Fruit fly (Drosophila melanogaster) whole organism, embryonic: ENCODE measurements around the gene CG3104.

Experiments used
- Adf1 ChIP-seq: fragments of 200-800 bp; sonication (Bioruptor generic); IDR thresholded peaks from 2 replicates; pipeline ENCODE4 v1.3.6; 2022; ENCODE audit warnings: missing biosample characterization, missing genetic modification characterization
- Atf3 ChIP-seq: fragments of 200-800 bp; sonication (Bioruptor generic); optimal IDR thresholded peaks from 3 replicates; lab custom pipeline; 2016; ENCODE audit warnings: missing biosample characterization, missing genetic modification characterization
- BtbVII ChIP-seq: fragments of 200-800 bp; sonication (Bioruptor generic); optimal IDR thresholded peaks from 3 replicates; lab custom pipeline; 2017; ENCODE audit warnings: missing biosample characterization, mild to moderate bottlenecking, missing genetic modification characterization
- CG10462 ChIP-seq: fragments of 200-800 bp; sonication (Bioruptor generic); optimal IDR thresholded peaks from 2 replicates; lab custom pipeline; 2016; ENCODE audit warnings: missing biosample characterization, missing genetic modification characterization
- CG12769 ChIP-seq: fragments of 200-800 bp; sonication (Bioruptor generic); optimal IDR thresholded peaks from 2 replicates; lab custom pipeline; 2019; ENCODE audit warnings: missing biosample characterization, mild to moderate bottlenecking, missing genetic modification characterization, moderate library complexity
- CG15479 ChIP-seq: fragments of 200-800 bp; sonication (Bioruptor generic); optimal IDR thresholded peaks from 3 replicates; lab custom pipeline; 2019; ENCODE audit warnings: missing biosample characterization, mild to moderate bottlenecking, missing genetic modification characterization, moderate library complexity
- CG16815 ChIP-seq: fragments of 200-800 bp; sonication (Bioruptor generic); optimal IDR thresholded peaks from 3 replicates; lab custom pipeline; 2017; ENCODE audit warnings: missing biosample characterization, mild to moderate bottlenecking, missing genetic modification characterization
- CG1792 ChIP-seq: fragments of 200-800 bp; sonication (Bioruptor generic); optimal IDR thresholded peaks from 2 replicates; lab custom pipeline; 2016; ENCODE audit warnings: missing biosample characterization, missing genetic modification characterization
- CG18619 ChIP-seq: fragments of 200-800 bp; sonication (Bioruptor generic); optimal IDR thresholded peaks from 3 replicates; lab custom pipeline; 2017; ENCODE audit warnings: missing biosample characterization, mild to moderate bottlenecking, missing genetic modification characterization
- CG3281 ChIP-seq: fragments of 200-800 bp; sonication (Bioruptor generic); optimal IDR thresholded peaks from 3 replicates; lab custom pipeline; 2017; ENCODE audit warnings: missing biosample characterization, mild to moderate bottlenecking, missing genetic modification characterization
- CG3838 ChIP-seq: fragments of 200-800 bp; sonication (Bioruptor generic); optimal IDR thresholded peaks from 3 replicates; lab custom pipeline; 2016; ENCODE audit warnings: missing biosample characterization, missing genetic modification characterization
- CG5245 ChIP-seq: fragments of 200-800 bp; sonication (Bioruptor generic); optimal IDR thresholded peaks from 3 replicates; lab custom pipeline; 2016; ENCODE audit warnings: missing biosample characterization, missing genetic modification characterization
- CG6683 ChIP-seq: fragments of 200-800 bp; sonication (Bioruptor generic); optimal IDR thresholded peaks from 2 replicates; lab custom pipeline; 2017; ENCODE audit warnings: missing biosample characterization, mild to moderate bottlenecking, missing genetic modification characterization, missing genetic modification reagents
- CG7839 ChIP-seq: fragments of 200-800 bp; sonication (Bioruptor generic); optimal IDR thresholded peaks from 3 replicates; lab custom pipeline; 2018; ENCODE audit warnings: missing biosample characterization, mild to moderate bottlenecking, missing genetic modification characterization, moderate library complexity
- CG8944 ChIP-seq: fragments of 200-800 bp; sonication (Bioruptor generic); optimal IDR thresholded peaks from 3 replicates; lab custom pipeline; 2016; ENCODE audit warnings: missing biosample characterization, missing genetic modification characterization
- D19A ChIP-seq: fragments of 200-800 bp; optimal IDR thresholded peaks from 3 replicates; lab custom pipeline; 2019; ENCODE audit warnings: missing biosample characterization, mild to moderate bottlenecking, missing genetic modification characterization, moderate library complexity
- Doc2 ChIP-seq: fragments of 200-800 bp; sonication (Bioruptor generic); IDR thresholded peaks from 2 replicates; pipeline ENCODE4 v1.3.6; 2022; ENCODE audit warnings: missing biosample characterization, missing genetic modification characterization
- H2.0 ChIP-seq: fragments of 200-800 bp; sonication (Bioruptor generic); IDR thresholded peaks from 2 replicates; pipeline ENCODE4 v1.3.6; 2022; ENCODE audit warnings: missing biosample characterization, missing genetic modification characterization
- Hr3 ChIP-seq: fragments of 200-800 bp; sonication (Bioruptor generic); optimal IDR thresholded peaks from 3 replicates; lab custom pipeline; 2016; ENCODE audit warnings: missing biosample characterization, missing genetic modification characterization
- Med ChIP-seq: fragments of 200-800 bp; sonication (Bioruptor generic); peaks from one replicate; lab custom pipeline; 2016; ENCODE audit warnings: missing biosample characterization, missing genetic modification characterization, mild to moderate bottlenecking, inconsistent platforms, moderate library complexity
- Mrtf ChIP-seq: fragments of 200-800 bp; sonication (Bioruptor generic); IDR thresholded peaks from 3 replicates; pipeline ENCODE4 v1.3.6; 2022; ENCODE audit warnings: missing biosample characterization, missing genetic modification characterization
- Neu2 ChIP-seq: fragments of 200-800 bp; sonication (Bioruptor generic); optimal IDR thresholded peaks from 3 replicates; lab custom pipeline; 2016; ENCODE audit warnings: missing biosample characterization, missing genetic modification characterization, borderline replicate concordance
- Opbp ChIP-seq: fragments of 200-800 bp; sonication (Bioruptor generic); IDR thresholded peaks from 3 replicates; pipeline ENCODE4 v1.3.6; 2022; ENCODE audit warnings: missing biosample characterization, missing genetic modification characterization; ENCODE audit not compliant: partially characterized antibody
- Poxn ChIP-seq: fragments of 200-800 bp; sonication (Bioruptor generic); IDR thresholded peaks from 2 replicates; pipeline ENCODE4 v1.3.6; 2022; ENCODE audit warnings: missing biosample characterization, missing genetic modification characterization
- Side ChIP-seq: fragments of 200-800 bp; sonication (Bioruptor generic); optimal IDR thresholded peaks from 2 replicates; lab custom pipeline; 2016; ENCODE audit warnings: missing biosample characterization, missing genetic modification characterization
- Sry-β ChIP-seq: fragments of 200-800 bp; sonication (Bioruptor generic); optimal IDR thresholded peaks from 2 replicates; lab custom pipeline; 2018; ENCODE audit warnings: missing biosample characterization, mild to moderate bottlenecking, missing genetic modification characterization, moderate library complexity
- Sry-δ ChIP-seq: fragments of 200-800 bp; sonication (Bioruptor generic); optimal IDR thresholded peaks from 2 replicates; lab custom pipeline; 2016; ENCODE audit warnings: missing biosample characterization, missing genetic modification characterization
- Taf1 ChIP-seq: fragments of 200-800 bp; sonication (Bioruptor generic); IDR thresholded peaks from 2 replicates; pipeline ENCODE4 v1.3.6; 2022; ENCODE audit warnings: missing biosample characterization, missing genetic modification characterization
- btn ChIP-seq: fragments of 200-800 bp; sonication (Bioruptor generic); optimal IDR thresholded peaks from 2 replicates; lab custom pipeline; 2016; ENCODE audit warnings: missing biosample characterization, missing genetic modification characterization
- chif ChIP-seq, 2 experiments: fragments of 200-800 bp; sonication (Bioruptor generic); optimal IDR thresholded peaks; 3 replicates each; lab custom pipeline; 2016; ENCODE audit warnings: missing biosample characterization in 2 of 2, missing genetic modification characterization in 2 of 2
- chm ChIP-seq: fragments of 200-800 bp; sonication (Bioruptor generic); IDR thresholded peaks from 2 replicates; pipeline ENCODE4 v1.3.6; 2022; ENCODE audit warnings: missing biosample characterization, missing genetic modification characterization
- dm ChIP-seq: fragments of 200-800 bp; sonication (Bioruptor generic); optimal IDR thresholded peaks from 3 replicates; lab custom pipeline; 2016; ENCODE audit warnings: missing biosample characterization, missing genetic modification characterization
- dpn ChIP-seq, 2 experiments: fragments of 200-800 bp; sonication (Bioruptor generic); optimal IDR thresholded peaks; 3 replicates each; lab custom pipeline; 2016; ENCODE audit warnings: missing biosample characterization in 2 of 2, missing genetic modification characterization in 2 of 2
- fd3F ChIP-seq: fragments of 200-800 bp; sonication (Bioruptor generic); optimal IDR thresholded peaks from 2 replicates; lab custom pipeline; 2018; ENCODE audit warnings: missing biosample characterization, mild to moderate bottlenecking, missing genetic modification characterization, moderate library complexity
- ftz-f1 ChIP-seq: fragments of 200-800 bp; sonication (Bioruptor generic); optimal IDR thresholded peaks from 2 replicates; lab custom pipeline; 2016; ENCODE audit warnings: missing biosample characterization, missing genetic modification characterization
- gem ChIP-seq: fragments of 200-800 bp; sonication (Bioruptor generic); optimal IDR thresholded peaks from 2 replicates; lab custom pipeline; 2019; ENCODE audit warnings: missing biosample characterization, mild to moderate bottlenecking, missing genetic modification characterization, moderate library complexity
- inv ChIP-seq: fragments of 200-800 bp; sonication (Bioruptor generic); IDR thresholded peaks from 2 replicates; pipeline ENCODE4 v1.3.6; 2022; ENCODE audit warnings: missing biosample characterization, missing genetic modification characterization; ENCODE audit not compliant: partially characterized antibody
- jigr1 ChIP-seq: fragments of 200-800 bp; sonication (Bioruptor generic); IDR thresholded peaks from 3 replicates; pipeline ENCODE4 v1.3.6; 2022; ENCODE audit warnings: missing biosample characterization, missing genetic modification characterization
- lola ChIP-seq, 3 experiments: fragments of >200 bp in 2 of 3; fragments of 200-800 bp in 1 of 3; sonication (Bioruptor generic) in 1 of 3; optimal IDR thresholded peaks; 2 replicates each; lab custom pipeline; 2017 to 2019; ENCODE audit warnings: missing biosample characterization in 3 of 3, missing genetic modification characterization in 3 of 3, mild to moderate bottlenecking in 1 of 3, moderate library complexity in 1 of 3
- odd ChIP-seq: fragments of 200-800 bp; sonication (Bioruptor generic); optimal IDR thresholded peaks from 2 replicates; lab custom pipeline; 2017; ENCODE audit warnings: missing biosample characterization, mild to moderate bottlenecking, missing genetic modification characterization
- pnt ChIP-seq: fragments of 200-800 bp; sonication (Bioruptor generic); optimal IDR thresholded peaks from 3 replicates; lab custom pipeline; 2016; ENCODE audit warnings: missing biosample characterization, missing genetic modification characterization
- ro ChIP-seq: fragments of 200-800 bp; sonication (Bioruptor generic); IDR thresholded peaks from 2 replicates; pipeline ENCODE4 v1.3.6; 2022; ENCODE audit warnings: missing biosample characterization, missing genetic modification characterization
- sc ChIP-seq, 3 experiments: fragments of >200 bp in 2 of 3; fragments of 200-800 bp in 1 of 3; sonication (Bioruptor generic) in 1 of 3; optimal IDR thresholded peaks; 2 replicates in 2 of 3; 3 replicates in 1 of 3; lab custom pipeline; 2017; ENCODE audit warnings: mild to moderate bottlenecking in 1 of 3, missing biosample characterization in 1 of 3, missing genetic modification characterization in 1 of 3, missing genetic modification reagents in 1 of 3
- schlank ChIP-seq: fragments of 200-800 bp; sonication (Bioruptor generic); optimal IDR thresholded peaks from 2 replicates; lab custom pipeline; 2018; ENCODE audit warnings: missing biosample characterization, mild to moderate bottlenecking, missing genetic modification characterization
- scrt ChIP-seq: fragments of 200-800 bp; sonication (Bioruptor generic); optimal IDR thresholded peaks from 2 replicates; lab custom pipeline; 2018; ENCODE audit warnings: missing biosample characterization, mild to moderate bottlenecking, missing genetic modification characterization, moderate library complexity
- tap ChIP-seq: fragments of 200-800 bp; optimal IDR thresholded peaks from 3 replicates; lab custom pipeline; 2019; ENCODE audit warnings: missing biosample characterization, mild to moderate bottlenecking, missing genetic modification characterization, moderate library complexity
- tio ChIP-seq: fragments of 200-800 bp; sonication (Bioruptor generic); optimal IDR thresholded peaks from 2 replicates; lab custom pipeline; 2017; ENCODE audit warnings: missing biosample characterization, missing genetic modification characterization, inconsistent platforms
- trh ChIP-seq: fragments of 200-800 bp; sonication (Bioruptor generic); optimal IDR thresholded peaks from 2 replicates; lab custom pipeline; 2016; ENCODE audit warnings: missing biosample characterization, missing genetic modification characterization
- tup ChIP-seq: fragments of 200-800 bp; sonication (Bioruptor generic); optimal IDR thresholded peaks from 2 replicates; lab custom pipeline; 2016; ENCODE audit warnings: missing biosample characterization, mild to moderate bottlenecking, missing genetic modification characterization, moderate library complexity
- zen ChIP-seq: fragments of 200-800 bp; sonication (Bioruptor generic); optimal IDR thresholded peaks from 3 replicates; lab custom pipeline; 2018; ENCODE audit warnings: missing biosample characterization, mild to moderate bottlenecking, missing genetic modification characterization, moderate library complexity

CG3104 gene

DNA sequence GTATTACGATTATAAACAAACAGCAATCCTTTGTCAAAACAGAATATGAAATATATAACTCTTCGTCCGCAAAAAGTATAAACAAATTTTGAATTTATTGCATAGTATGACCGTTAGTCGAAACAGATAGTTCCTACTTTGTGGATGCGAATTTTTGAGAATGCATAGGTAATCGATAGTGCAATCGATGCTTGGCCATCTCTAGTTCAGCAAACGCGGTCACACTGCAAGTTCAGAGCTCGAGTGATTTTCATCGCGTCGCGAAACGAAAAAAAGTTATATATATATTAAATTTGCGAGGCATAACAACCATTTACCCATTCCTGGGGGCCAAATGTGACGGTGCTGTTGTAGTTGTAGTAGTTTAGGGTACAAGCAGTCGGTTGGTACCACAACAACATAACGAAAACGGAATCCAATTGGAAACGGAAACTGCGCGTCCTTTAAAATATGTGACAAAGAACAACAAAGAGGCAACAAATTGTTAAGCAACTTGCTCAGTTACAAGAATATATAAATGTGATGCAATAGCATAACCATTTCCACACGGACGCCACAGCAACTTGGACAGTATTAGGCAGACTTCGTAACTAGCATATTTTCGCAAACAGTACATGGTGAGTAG lies 1.5 kb upstream of the CG3104 start, which contains the start of gene CG2991 (continued):
- TF ChIP-seq Neu2 (no peak), odd (GFP tag; lab: Kevin White, UChicago) (no peak), CG5245 (GFP tag; lab: Kevin White, UChicago) (no peak), CG12769 (tag; lab: Kevin White, UChicago) (peak; percentile 44), inv (GFP tag; lab: Robert Waterston, UW) (peak; percentile 70), Doc2 (GFP tag; lab: Robert Waterston, UW) (no peak), Opbp (GFP tag; lab: Robert Waterston, UW) (peak; percentile 94), CG18619 (GFP tag; lab: Kevin White, UChicago) (no peak), chm (GFP tag; lab: Robert Waterston, UW) (peak; percentile 74), BtbVII (GFP tag; lab: Kevin White, UChicago) (peak; percentile 29), CG3281 (GFP tag; lab: Kevin White, UChicago) (peak; percentile 6), Med (GFP tag; lab: Kevin White, UChicago) (peak; percentile 85), fd3F (GFP tag; lab: Kevin White, UChicago) (no peak), Taf1 (GFP tag; lab: Robert Waterston, UW) (no peak), CG6683 (GFP tag; lab: Kevin White, UChicago) (no peak), jigr1 (GFP tag; lab: Robert Waterston, UW) (no peak), chif (GFP tag; optimal IDR thresholded peaks at IDR 0.05; lab: Kevin White, UChicago) (no peak), sc (optimal IDR thresholded peaks at IDR 0.05; lab: Kevin White, UChicago) (no peak), sc (GFP tag; optimal IDR thresholded peaks at IDR 0.05; lab: Kevin White, UChicago) (no peak), CG7839 (tag; lab: Kevin White, UChicago) (peak; percentile 7), dm (GFP tag; lab: Kevin White, UChicago) (peak; percentile 8), CG10462 (GFP tag; lab: Kevin White, UChicago) (no peak), H2.0 (GFP tag; lab: Robert Waterston, UW) (no peak), CG8944 (no peak), Atf3 (GFP tag; lab: Kevin White, UChicago) (no peak), gem (tag; lab: Kevin White, UChicago) (peak; percentile 11), Poxn (GFP tag; lab: Robert Waterston, UW) (no peak), schlank (tag; lab: Kevin White, UChicago) (no peak), tup (no peak), lola (GFP tag; optimal IDR thresholded peaks at IDR 0.05; lab: Kevin White, UChicago) (no peak), D19A (tag; lab: Kevin White, UChicago) (peak; percentile 52), Sry-δ (GFP tag; lab: Kevin White, UChicago) (peak; percentile 96), trh (no peak), Side (GFP tag; lab: Kevin White, UChicago) (no peak), Sry-β (GFP tag; lab: Kevin White, UChicago) (peak; percentile 2), CG1792 (GFP tag; lab: Kevin White, UChicago) (no peak), tap (no peak), ro (no peak), dpn (GFP tag; optimal IDR thresholded peaks at IDR 0.05; lab: Kevin White, UChicago) (peak in 1 of 2 experiments; percentile 22), tio (no peak), CG3838 (GFP tag; lab: Kevin White, UChicago) (no peak), zen (tag; lab: Kevin White, UChicago) (peak; percentile 19), pnt (GFP tag; lab: Kevin White, UChicago) (no peak), CG16815 (no peak), Mrtf (GFP tag; lab: Robert Waterston, UW) (no peak), btn (no peak), ftz-f1 (GFP tag; lab: Kevin White, UChicago) (peak; percentile 15), CG15479 (no peak), Adf1 (GFP tag; lab: Robert Waterston, UW) (no peak), scrt (GFP tag; lab: Kevin White, UChicago) (no peak), Hr3 (GFP tag; lab: Kevin White, UChicago) (no peak)
